Fruit fly (Drosophila melanogaster): ENCODE results near the gene Mur89F.

dm6 chr3R:17108881-17109280, 93.0 kb downstream of the Mur89F start:
- TF ChIP-seq CG8478 (optimal IDR thresholded peaks at IDR 0.05) (no peak), CG2889 (GFP tag; IDR thresholded peaks at IDR 0.05) (no peak), Jarid2 (GFP tag; optimal IDR thresholded peaks at IDR 0.05) (no peak), sc (optimal IDR thresholded peaks at IDR 0.05) (no peak), sc (GFP tag; optimal IDR thresholded peaks at IDR 0.05) (no peak), CG3163 (GFP tag; optimal IDR thresholded peaks at IDR 0.05) (no peak), CG4404 (GFP tag; IDR thresholded peaks at IDR 0.05) (no peak), chn (GFP tag; optimal IDR thresholded peaks at IDR 0.05) (no peak)
